Worm (Caenorhabditis elegans) whole organism, young adult: ENCODE measurements around the gene srbc-84.

Experiments used
- F10E7.11 ChIP-seq: sonication (generic microtip); optimal IDR thresholded peaks from 2 replicates; lab custom pipeline; 2017; ENCODE audit warnings: mild to moderate bottlenecking, missing genetic modification characterization, moderate library complexity, missing compliant biosample characterization
- ama-1 ChIP-seq, 3 experiments: fragments of 150-350 bp in 1 of 3; sonication (generic microtip) in 2 of 3; optimal IDR thresholded peaks; 2 replicates each; lab custom pipeline; 2014 to 2018; ENCODE audit warnings: missing biosample characterization in 2 of 3, missing genetic modification characterization in 2 of 3, missing genetic modification reagents in 2 of 3
- atf-7 ChIP-seq: sonication (generic microtip); optimal IDR thresholded peaks from 2 replicates; lab custom pipeline; 2017; ENCODE audit warnings: mild to moderate bottlenecking, missing genetic modification characterization, missing compliant biosample characterization
- lin-40 ChIP-seq: sonication (generic microtip); optimal IDR thresholded peaks from 2 replicates; lab custom pipeline; 2016; ENCODE audit warnings: missing genetic modification characterization, mild to moderate bottlenecking, missing compliant biosample characterization, missing genotype, missing genetic modification reagents
- nhr-179 ChIP-seq: sonication (generic microtip); optimal IDR thresholded peaks from 2 replicates; lab custom pipeline; 2016; ENCODE audit warnings: mild to moderate bottlenecking, missing genetic modification characterization, missing compliant biosample characterization

DNA sequence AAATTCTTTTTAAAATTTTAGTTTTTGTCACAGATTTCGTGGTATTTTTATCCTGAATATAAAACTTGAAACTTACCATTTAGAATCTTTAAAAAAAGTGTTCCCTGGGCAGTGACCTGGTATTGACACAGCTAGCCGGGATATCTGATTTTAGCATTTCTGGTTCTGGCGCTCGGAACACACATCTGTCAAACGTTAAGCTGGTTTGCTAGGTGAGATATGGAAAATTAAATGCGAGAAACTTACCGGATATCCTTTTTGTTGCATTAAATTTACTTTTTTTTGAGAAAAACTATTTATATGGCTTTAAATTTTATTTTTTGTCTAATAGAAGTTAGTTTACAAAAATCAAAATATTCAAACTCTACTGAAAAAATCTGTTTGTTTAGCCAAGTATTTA lies 13.0 kb upstream of the srbc-84 start, which contains the start of gene F28G4.4:
- TF ChIP-seq atf-7 (tag; lab: Kevin White, UChicago): no peak
- no peak for TF ChIP-seq ama-1 (optimal IDR thresholded peaks at IDR 0.05; lab: Kevin White, UChicago)
- no peak for TF ChIP-seq ama-1 (GFP tag; optimal IDR thresholded peaks at IDR 0.05; lab: Kevin White, UChicago)
- TF ChIP-seq nhr-179 (tag; lab: Kevin White, UChicago): no peak
- no peak for TF ChIP-seq F10E7.11
- no peak for TF ChIP-seq lin-40
